Worm (Caenorhabditis elegans) whole organism, L2 larva: ENCODE data around the gene T25B2.4.

ENCODE experiments used
- ama-1 ChIP-seq: fragments of 150-350 bp; optimal IDR thresholded peaks from 2 replicates; lab custom pipeline; 2018; ENCODE audit warnings: inconsistent platforms
- ceh-16 ChIP-seq: fragments of 150-350 bp; optimal IDR thresholded peaks from 2 replicates; lab custom pipeline; 2014; ENCODE audit warnings: missing biosample characterization, missing genetic modification characterization
- dmd-4 ChIP-seq: sonication (generic microtip); optimal IDR thresholded peaks from 2 replicates; lab custom pipeline; 2017; ENCODE audit warnings: missing biosample characterization, missing genetic modification characterization
- elt-3 ChIP-seq: sonication (generic microtip); optimal IDR thresholded peaks from 2 replicates; lab custom pipeline; 2017; ENCODE audit warnings: missing biosample characterization, missing genetic modification characterization
- gmeb-1 ChIP-seq: fragments of 150-350 bp; optimal IDR thresholded peaks from 2 replicates; lab custom pipeline; 2014; ENCODE audit warnings: missing biosample characterization, missing genetic modification characterization
- lin-13 ChIP-seq: fragments of 150-350 bp; optimal IDR thresholded peaks from 2 replicates; lab custom pipeline; 2014; ENCODE audit warnings: missing biosample characterization, missing genetic modification reagents, missing genetic modification characterization
- lsy-2 ChIP-seq, 2 experiments: fragments of 150-350 bp in 1 of 2; sonication (generic microtip) in 1 of 2; optimal IDR thresholded peaks; 2 replicates each; lab custom pipeline; 2014 to 2017; ENCODE audit warnings: missing biosample characterization in 2 of 2, missing genetic modification characterization in 2 of 2
- mab-5 ChIP-seq: fragments of 150-350 bp; optimal IDR thresholded peaks from 2 replicates; lab custom pipeline; 2014; ENCODE audit warnings: missing biosample characterization, missing genetic modification characterization
- nhr-25 ChIP-seq: fragments of 150-350 bp; sonication (generic microtip); optimal IDR thresholded peaks from 3 replicates; lab custom pipeline; 2014; ENCODE audit warnings: missing biosample characterization, missing genetic modification characterization
- skn-1 ChIP-seq: sonication (generic microtip); optimal IDR thresholded peaks from 2 replicates; lab custom pipeline; 2017; ENCODE audit warnings: missing biosample characterization, missing genetic modification characterization
- snpc-4 ChIP-seq: fragments of 150-350 bp; optimal IDR thresholded peaks from 2 replicates; lab custom pipeline; 2014; ENCODE audit warnings: missing biosample characterization, missing genetic modification characterization
- unc-62 ChIP-seq: fragments of 150-350 bp; optimal IDR thresholded peaks from 2 replicates; lab custom pipeline; 2014; ENCODE audit warnings: missing biosample characterization, missing genetic modification reagents, missing genetic modification characterization
- ztf-11 ChIP-seq: sonication (generic microtip); optimal IDR thresholded peaks from 2 replicates; lab custom pipeline; 2017; ENCODE audit warnings: missing biosample characterization, missing genetic modification characterization

- TF ChIP-seq lsy-2 (tag; optimal IDR thresholded peaks at IDR 0.05; lab: Kevin White, UChicago) (no peak), ama-1 (no peak), gmeb-1 (tag; lab: Kevin White, UChicago) (no peak), unc-62 (GFP tag; lab: Kevin White, UChicago) (no peak), elt-3 (no peak), snpc-4 (tag; lab: Kevin White, UChicago) (no peak), nhr-25 (tag; lab: Kevin White, UChicago) (no peak), dmd-4 (tag; lab: Kevin White, UChicago) (no peak), mab-5 (tag; lab: Kevin White, UChicago) (no peak), lin-13 (GFP tag; lab: Kevin White, UChicago) (no peak), ztf-11 (tag; lab: Kevin White, UChicago) (no peak), skn-1 (no peak), ceh-16 (tag; lab: Kevin White, UChicago) (no peak)
These were observed 2.2 kb upstream of the T25B2.4 start, which contains the start of gene T25B2.3 for ce11 chrX:6175829-6176228.
